Worm (Caenorhabditis elegans) whole organism, late embryonic: ENCODE results near the gene snt-1.

Experiments
- C08G9.2 ChIP-seq: sonication (generic microtip); optimal IDR thresholded peaks from 2 replicates; lab custom pipeline; 2016; ENCODE audit warnings: mild to moderate bottlenecking, missing genetic modification characterization, moderate library complexity, missing compliant biosample characterization
- F13H6.1 ChIP-seq: sonication (generic microtip); optimal IDR thresholded peaks from 2 replicates; lab custom pipeline; 2016; ENCODE audit warnings: missing genetic modification characterization, missing compliant biosample characterization
- K02D7.2 ChIP-seq: sonication (generic microtip); optimal IDR thresholded peaks from 2 replicates; lab custom pipeline; 2017; ENCODE audit warnings: mild to moderate bottlenecking, missing genetic modification characterization, missing compliant biosample characterization
- T23F11.4 ChIP-seq: fragments of 200-800 bp; sonication (Bioruptor generic); optimal IDR thresholded peaks from 2 replicates; lab custom pipeline; 2018; ENCODE audit warnings: mild to moderate bottlenecking, missing genetic modification characterization, missing compliant biosample characterization
- Y22D7AL.16 ChIP-seq: sonication (generic microtip); optimal IDR thresholded peaks from 2 replicates; lab custom pipeline; 2016; ENCODE audit warnings: missing genetic modification characterization, missing compliant biosample characterization
- ahr-1 ChIP-seq: sonication (generic microtip); optimal IDR thresholded peaks from 2 replicates; lab custom pipeline; 2016; ENCODE audit warnings: missing genetic modification characterization, missing compliant biosample characterization
- ama-1 ChIP-seq: fragments of 150-350 bp; optimal IDR thresholded peaks from 2 replicates; lab custom pipeline; 2014
- ceh-18 ChIP-seq: sonication (generic microtip); optimal IDR thresholded peaks from 2 replicates; lab custom pipeline; 2016; ENCODE audit warnings: missing genetic modification characterization, missing compliant biosample characterization
- ceh-19 ChIP-seq: fragments of 200-800 bp; sonication (Bioruptor generic); optimal IDR thresholded peaks from 2 replicates; lab custom pipeline; 2018; ENCODE audit warnings: mild to moderate bottlenecking, missing genetic modification characterization, missing compliant biosample characterization
- ceh-22 ChIP-seq: sonication (generic microtip); optimal IDR thresholded peaks from 2 replicates; lab custom pipeline; 2017; ENCODE audit warnings: missing biosample characterization, missing genetic modification characterization
- ceh-24 ChIP-seq: sonication (generic microtip); optimal IDR thresholded peaks from 2 replicates; lab custom pipeline; 2016; ENCODE audit warnings: mild to moderate bottlenecking, missing genetic modification characterization, missing compliant biosample characterization
- ceh-30 ChIP-seq: fragments of 150-350 bp; optimal IDR thresholded peaks from 2 replicates; lab custom pipeline; 2014; ENCODE audit warnings: missing biosample characterization, missing genetic modification characterization
- ceh-31 ChIP-seq: sonication (generic microtip); optimal IDR thresholded peaks from 2 replicates; lab custom pipeline; 2016; ENCODE audit warnings: missing genetic modification characterization, missing compliant biosample characterization
- ceh-34 ChIP-seq: sonication (generic microtip); optimal IDR thresholded peaks from 2 replicates; lab custom pipeline; 2016; ENCODE audit warnings: mild to moderate bottlenecking, missing genetic modification characterization, missing compliant biosample characterization
- ceh-6 ChIP-seq: fragments of 200-800 bp; sonication (Bioruptor generic); optimal IDR thresholded peaks from 2 replicates; lab custom pipeline; 2018; ENCODE audit warnings: mild to moderate bottlenecking, missing genetic modification characterization, missing compliant biosample characterization
- dmd-4 ChIP-seq: sonication (generic microtip); optimal IDR thresholded peaks from 2 replicates; lab custom pipeline; 2016; ENCODE audit warnings: borderline replicate concordance, missing genetic modification characterization, missing compliant biosample characterization
- elt-2 ChIP-seq: sonication (generic microtip); optimal IDR thresholded peaks from 2 replicates; lab custom pipeline; 2016; ENCODE audit warnings: missing genetic modification reagents, missing genetic modification characterization, missing compliant biosample characterization
- elt-4 ChIP-seq: sonication (generic microtip); optimal IDR thresholded peaks from 2 replicates; lab custom pipeline; 2016; ENCODE audit warnings: missing genetic modification characterization, missing compliant biosample characterization
- ets-4 ChIP-seq: sonication (generic microtip); optimal IDR thresholded peaks from 2 replicates; lab custom pipeline; 2016; ENCODE audit warnings: missing genetic modification characterization, missing compliant biosample characterization
- eyg-1 ChIP-seq: sonication (generic microtip); optimal IDR thresholded peaks from 2 replicates; lab custom pipeline; 2016; ENCODE audit warnings: missing genotype, missing genetic modification characterization, missing compliant biosample characterization
- fkh-10 ChIP-seq: fragments of 150-350 bp; optimal IDR thresholded peaks from 2 replicates; lab custom pipeline; 2014; ENCODE audit warnings: missing biosample characterization, missing genetic modification reagents, missing genetic modification characterization
- hlh-13 ChIP-seq: fragments of 200-800 bp; sonication (Bioruptor generic); optimal IDR thresholded peaks from 2 replicates; lab custom pipeline; 2018; ENCODE audit warnings: mild to moderate bottlenecking, missing genetic modification characterization, missing compliant biosample characterization
- hlh-15 ChIP-seq: sonication (generic microtip); optimal IDR thresholded peaks from 2 replicates; lab custom pipeline; 2016; ENCODE audit warnings: missing genetic modification characterization, missing compliant biosample characterization
- hlh-30 ChIP-seq: sonication (generic microtip); optimal IDR thresholded peaks from 2 replicates; lab custom pipeline; 2017; ENCODE audit warnings: antibody characterized with exemption, missing genetic modification characterization, missing compliant biosample characterization; ENCODE audit not compliant: insufficient read depth
- hlh-6 ChIP-seq: sonication (generic microtip); optimal IDR thresholded peaks from 2 replicates; lab custom pipeline; 2016; ENCODE audit warnings: missing genotype, missing genetic modification characterization, missing compliant biosample characterization
- hlh-8 ChIP-seq: sonication (generic microtip); optimal IDR thresholded peaks from 2 replicates; lab custom pipeline; 2016; ENCODE audit warnings: missing genotype, missing genetic modification characterization, missing compliant biosample characterization
- lim-6 ChIP-seq: sonication (generic microtip); optimal IDR thresholded peaks from 2 replicates; lab custom pipeline; 2016; ENCODE audit warnings: missing genetic modification characterization, missing compliant biosample characterization
- madf-2 ChIP-seq: sonication (generic microtip); optimal IDR thresholded peaks from 2 replicates; lab custom pipeline; 2017; ENCODE audit warnings: missing genetic modification characterization, missing compliant biosample characterization
- nhr-11 ChIP-seq: fragments of 150-350 bp; optimal IDR thresholded peaks from 2 replicates; lab custom pipeline; 2014; ENCODE audit warnings: missing biosample characterization, missing genetic modification characterization
- npax-4 ChIP-seq: sonication (generic microtip); optimal IDR thresholded peaks from 2 replicates; lab custom pipeline; 2016; ENCODE audit warnings: missing genetic modification characterization, missing compliant biosample characterization
- odd-2 ChIP-seq: sonication (generic microtip); optimal IDR thresholded peaks from 2 replicates; lab custom pipeline; 2017; ENCODE audit warnings: antibody characterized with exemption, mild to moderate bottlenecking, missing genetic modification characterization, missing compliant biosample characterization
- pag-3 ChIP-seq: sonication (generic microtip); optimal IDR thresholded peaks from 2 replicates; lab custom pipeline; 2016; ENCODE audit warnings: missing compliant biosample characterization, missing genetic modification characterization, borderline replicate concordance
- pat-9 ChIP-seq: fragments of 200-800 bp; sonication (Bioruptor generic); optimal IDR thresholded peaks from 2 replicates; lab custom pipeline; 2018; ENCODE audit warnings: mild to moderate bottlenecking, missing genetic modification characterization, moderate library complexity, missing compliant biosample characterization
- pax-1 ChIP-seq: fragments of 150-350 bp; optimal IDR thresholded peaks from 2 replicates; lab custom pipeline; 2014; ENCODE audit warnings: missing biosample characterization, missing genetic modification characterization
- pha-4 ChIP-seq: fragments of 150-350 bp; optimal IDR thresholded peaks from 2 replicates; lab custom pipeline; 2018; ENCODE audit warnings: missing biosample characterization, missing genetic modification reagents, missing genetic modification characterization
- pqm-1 ChIP-seq: sonication (generic microtip); optimal IDR thresholded peaks from 2 replicates; lab custom pipeline; 2016; ENCODE audit warnings: missing genetic modification characterization, missing compliant biosample characterization
- ref-2 ChIP-seq: sonication (generic microtip); optimal IDR thresholded peaks from 2 replicates; lab custom pipeline; 2016; ENCODE audit warnings: missing genetic modification characterization, missing compliant biosample characterization
- rnt-1 ChIP-seq: sonication (generic microtip); optimal IDR thresholded peaks from 2 replicates; lab custom pipeline; 2016; ENCODE audit warnings: missing genetic modification characterization, missing compliant biosample characterization
- sdc-2 ChIP-seq: sonication (generic microtip); optimal IDR thresholded peaks from 2 replicates; lab custom pipeline; 2016; ENCODE audit warnings: missing genotype, missing genetic modification characterization, missing compliant biosample characterization
- syd-9 ChIP-seq: sonication (generic microtip); optimal IDR thresholded peaks from 2 replicates; lab custom pipeline; 2016; ENCODE audit warnings: mild to moderate bottlenecking, missing genetic modification characterization, moderate library complexity, missing compliant biosample characterization
- tbx-2 ChIP-seq: sonication (generic microtip); optimal IDR thresholded peaks from 2 replicates; lab custom pipeline; 2016; ENCODE audit warnings: missing genetic modification characterization, missing compliant biosample characterization
- unc-3 ChIP-seq, 2 experiments: fragments of 200-800 bp in 1 of 2; sonication (Bioruptor generic) in 1 of 2; sonication (generic microtip) in 1 of 2; conservative IDR thresholded peaks in 1 of 2; optimal IDR thresholded peaks in 1 of 2; 2 replicates each; pipeline versions ENCODE4 v1.3.6 to Lab custom; 2016 to 2022; ENCODE audit warnings: missing compliant biosample characterization in 2 of 2, missing genetic modification characterization in 2 of 2, missing genetic modification reagents in 1 of 2
- unc-42 ChIP-seq: sonication (generic microtip); optimal IDR thresholded peaks from 2 replicates; lab custom pipeline; 2016; ENCODE audit warnings: missing genotype, missing genetic modification characterization, missing compliant biosample characterization

Gene snt-1

ce11 chrII:6832695-6833389 is 22.1 kb downstream of the snt-1 start (continued):
- TF ChIP-seq unc-3 (GFP tag; conservative IDR thresholded peaks at IDR 0.05; lab: Robert Waterston, UW) (no peak), unc-3 (tag; optimal IDR thresholded peaks at IDR 0.05; lab: Kevin White, UChicago) (no peak), pag-3 (tag; lab: Kevin White, UChicago) (no peak), ceh-30 (tag; lab: Kevin White, UChicago) (no peak), fkh-10 (GFP tag; lab: Kevin White, UChicago) (no peak), eyg-1 (tag; lab: Kevin White, UChicago) (no peak), K02D7.2 (tag; lab: Kevin White, UChicago) (no peak), hlh-8 (tag; lab: Kevin White, UChicago) (no peak), syd-9 (tag; lab: Kevin White, UChicago) (no peak), ets-4 (tag; lab: Kevin White, UChicago) (no peak), F13H6.1 (no peak), Y22D7AL.16 (tag; lab: Kevin White, UChicago) (no peak), hlh-13 (GFP tag; lab: Kevin White, UChicago) (no peak), nhr-11 (no peak), lim-6 (tag; lab: Kevin White, UChicago) (no peak), unc-42 (no peak), ama-1 (no peak), elt-4 (tag; lab: Kevin White, UChicago) (no peak), elt-2 (peak; percentile 32), npax-4 (no peak), tbx-2 (tag; lab: Kevin White, UChicago) (peak; percentile 17), ceh-19 (GFP tag; lab: Kevin White, UChicago) (no peak), madf-2 (no peak), ceh-22 (tag; lab: Kevin White, UChicago) (no peak), pha-4 (tag; lab: Kevin White, UChicago) (no peak), ahr-1 (no peak), hlh-15 (no peak), pat-9 (no peak), pax-1 (tag; lab: Kevin White, UChicago) (no peak), odd-2 (tag; lab: Kevin White, UChicago) (no peak), rnt-1 (peak; percentile 40), sdc-2 (tag; lab: Kevin White, UChicago) (no peak), hlh-6 (tag; lab: Kevin White, UChicago) (peak; percentile 13), ceh-24 (tag; lab: Kevin White, UChicago) (no peak), pqm-1 (tag; lab: Kevin White, UChicago) (no peak), ceh-18 (tag; lab: Kevin White, UChicago) (peak; percentile 39), ceh-6 (GFP tag; lab: Kevin White, UChicago) (no peak)

- peak; percentile 32 for TF ChIP-seq F13H6.1
- TF ChIP-seq ceh-31 = peak; percentile 18
- peak; percentile 63 for TF ChIP-seq hlh-30
- TF ChIP-seq tbx-2 (tag; lab: Kevin White, UChicago) = peak; percentile 1
- no peak for TF ChIP-seq unc-3 (GFP tag; conservative IDR thresholded peaks at IDR 0.05; lab: Robert Waterston, UW)
- TF ChIP-seq unc-3 (tag; optimal IDR thresholded peaks at IDR 0.05; lab: Kevin White, UChicago) = no peak
- no peak for TF ChIP-seq dmd-4 (tag; lab: Kevin White, UChicago)
- TF ChIP-seq ets-4 (tag; lab: Kevin White, UChicago) = no peak
- TF ChIP-seq ceh-34 = peak; percentile 30
- TF ChIP-seq C08G9.2 (tag; lab: Kevin White, UChicago) = peak; percentile 4
- no peak for TF ChIP-seq elt-2
- TF ChIP-seq npax-4 = no peak
- no peak for TF ChIP-seq T23F11.4 (GFP tag; lab: Kevin White, UChicago)
- TF ChIP-seq unc-42 = no peak
- peak; percentile 55 for TF ChIP-seq ref-2
- TF ChIP-seq, all 69 proteins: peak for 7
Observed at ce11 chrII:6833781-6834339, 23.1 kb downstream of the snt-1 start.
